Worm (Caenorhabditis elegans): Measurements from ENCODE around the gene W03F9.4.

W03F9.4 gene

DNA sequence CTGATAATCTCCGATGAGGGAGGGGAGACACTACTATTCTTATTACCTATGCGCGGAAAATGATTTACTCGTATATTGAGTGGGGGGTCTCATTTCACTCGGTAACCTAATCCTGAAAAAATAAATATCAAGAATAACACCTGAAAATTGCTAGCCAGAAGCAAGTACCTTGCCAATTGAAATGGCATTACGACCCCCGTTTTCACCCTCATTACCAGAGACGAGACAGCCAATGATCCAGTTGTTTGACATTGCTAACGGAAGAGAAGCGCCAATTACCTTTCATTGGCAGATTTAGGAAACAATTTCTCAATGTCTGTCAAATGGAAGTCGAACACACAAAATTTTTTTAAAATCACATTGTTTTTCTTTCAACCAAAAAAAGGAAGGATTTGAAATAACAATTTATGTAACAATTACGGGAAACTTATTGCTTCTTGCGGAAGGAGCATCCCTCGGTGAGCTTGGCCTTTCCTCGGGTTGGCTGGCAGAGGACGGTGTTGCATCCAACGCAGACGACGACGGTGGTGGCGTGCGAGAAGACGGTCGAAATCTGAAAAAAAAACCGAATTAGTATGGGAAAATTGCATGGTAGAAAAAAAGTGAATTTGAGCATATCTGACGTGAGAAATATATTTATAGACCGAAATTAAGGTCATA lies 48.0 kb downstream of the W03F9.4 start (continued):
- TF ChIP-seq madf-5 (GFP tag; IDR thresholded peaks at IDR 0.05) = peak in 1 of 2 experiments; percentile 56; a peak in 1 of 4 replicates
- no peak for TF ChIP-seq daf-12 (tag; optimal IDR thresholded peaks at IDR 0.05)
- no peak for TF ChIP-seq ceh-32 (tag; optimal IDR thresholded peaks at IDR 0.05; ENCODE audit: poor library complexity)
- peak; percentile 44 for TF ChIP-seq ama-1 (optimal IDR thresholded peaks at IDR 0.05)
- no peak for TF ChIP-seq lin-15B (tag; optimal IDR thresholded peaks at IDR 0.05)
- 0 out of 2 replicates have a peak, but pooled peaks have one; percentile 35 for TF ChIP-seq ctbp-1 (GFP tag; IDR thresholded peaks at IDR 0.05)
- TF ChIP-seq set-16 (GFP tag; IDR thresholded peaks at IDR 0.05) = 0 out of 2 replicates have a peak, but pooled peaks have one; percentile 19
- TF ChIP-seq egl-27 (tag; optimal IDR thresholded peaks at IDR 0.05) = no peak
- TF ChIP-seq lim-7 (GFP tag; IDR thresholded peaks at IDR 0.05) = 0 out of 2 replicates have a peak, but pooled peaks have one; percentile 14
- TF ChIP-seq hif-1 (tag; optimal IDR thresholded peaks at IDR 0.05) = no peak
- TF ChIP-seq snpc-1.2 (GFP tag; IDR thresholded peaks at IDR 0.05) = peak; percentile 79
- peak; percentile 65; the same call in 1 of the 2 replicates for TF ChIP-seq dmd-8 (GFP tag; IDR thresholded peaks at IDR 0.05)

DNA sequence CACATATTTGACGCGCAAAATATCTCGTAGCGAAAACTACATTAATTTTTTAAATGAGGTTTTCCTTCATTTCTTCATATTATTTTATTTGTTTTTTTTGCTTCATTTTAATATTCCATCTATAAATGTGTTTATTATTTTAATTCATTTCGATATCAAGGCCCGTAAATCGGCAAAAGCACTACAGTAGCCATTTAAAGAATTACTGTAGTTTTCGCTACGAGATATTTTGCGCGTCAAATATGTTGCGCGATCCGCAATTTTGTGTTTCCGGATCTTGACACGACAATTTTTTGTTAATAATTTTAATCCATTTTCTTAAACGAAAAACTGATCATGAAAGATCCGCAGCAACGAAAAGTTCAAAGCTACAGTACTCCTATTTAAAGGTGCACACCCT lies 49.0 kb downstream of the W03F9.4 start:
- no peak for TF ChIP-seq hlh-11 (tag; optimal IDR thresholded peaks at IDR 0.05)
- peak; percentile 3 for TF ChIP-seq mes-2 (tag; optimal IDR thresholded peaks at IDR 0.05; ENCODE audit: poor library complexity, severe bottlenecking)
